Worm (Caenorhabditis elegans): ENCODE data around the gene C09E8.6.

DNA sequence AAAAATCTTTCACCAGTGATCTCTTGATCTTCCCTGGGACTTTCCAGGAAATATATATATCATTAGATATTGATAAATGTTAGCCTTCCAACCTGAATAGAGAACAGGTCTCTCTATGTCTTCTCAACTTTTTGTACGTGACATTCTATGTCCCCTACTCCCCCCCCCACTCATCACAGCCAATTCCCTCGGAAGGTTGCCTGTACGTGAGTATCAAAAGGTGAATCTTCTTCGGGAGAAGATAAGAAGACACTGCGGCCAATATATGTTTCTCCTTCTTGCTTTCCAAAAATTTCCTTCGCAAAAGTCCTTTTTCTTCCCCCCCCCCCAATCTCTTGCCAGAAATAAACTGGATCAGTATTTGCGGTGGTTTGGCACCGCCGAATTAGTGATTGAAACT lies 13.9 kb upstream of the C09E8.6 start:
- TF ChIP-seq sptf-1 (tag; optimal IDR thresholded peaks at IDR 0.05) (no peak), pha-4 (tag; optimal IDR thresholded peaks at IDR 0.05) (no peak), elt-3 (tag; optimal IDR thresholded peaks at IDR 0.05) (no peak), nhr-237 (tag; optimal IDR thresholded peaks at IDR 0.05) (no peak), blmp-1 (tag; optimal IDR thresholded peaks at IDR 0.05) (no peak), mep-1 (tag; optimal IDR thresholded peaks at IDR 0.05) (no peak), flh-1 (GFP tag; optimal IDR thresholded peaks at IDR 0.05) (no peak), nhr-76 (tag; optimal IDR thresholded peaks at IDR 0.05) (no peak), ceh-39 (tag; optimal IDR thresholded peaks at IDR 0.05) (no peak), unc-39 (tag; optimal IDR thresholded peaks at IDR 0.05) (no peak)
